Fruit fly (Drosophila melanogaster) Kc167 (cell line): Measurements from ENCODE around the gene Cngl.

Experiments used
- Myc ChIP-seq: fragments of >200 bp; optimal IDR thresholded peaks from 2 replicates; lab custom pipeline; 2017; ENCODE audit warnings: missing external identifiers
- Sin3A ChIP-seq: fragments of >200 bp; optimal IDR thresholded peaks from 2 replicates; lab custom pipeline; 2018; ENCODE audit warnings: missing external identifiers
- h ChIP-seq: fragments of >200 bp; optimal IDR thresholded peaks from 3 replicates; lab custom pipeline; 2018; ENCODE audit warnings: missing external identifiers
- insv ChIP-seq: fragments of >200 bp; optimal IDR thresholded peaks from 3 replicates; lab custom pipeline; 2018; ENCODE audit warnings: missing external identifiers
- psq ChIP-seq: fragments of >200 bp; optimal IDR thresholded peaks from 2 replicates; lab custom pipeline; 2017; ENCODE audit warnings: missing external identifiers
- ttk ChIP-seq: sonication (Bioruptor generic); optimal IDR thresholded peaks from 2 replicates; lab custom pipeline; 2017; ENCODE audit warnings: missing external identifiers

Cngl gene

dm6 chrX:15383513-15384373 lies 57.3 kb downstream of the Cngl start:
- TF ChIP-seq Myc (lab: Kevin White, UChicago) = no peak
- no peak for TF ChIP-seq insv (lab: Kevin White, UChicago)
- no peak for TF ChIP-seq psq (lab: Kevin White, UChicago)
- TF ChIP-seq Sin3A = no peak
- TF ChIP-seq h = no peak
- no peak for TF ChIP-seq ttk (lab: Kevin White, UChicago)

DNA sequence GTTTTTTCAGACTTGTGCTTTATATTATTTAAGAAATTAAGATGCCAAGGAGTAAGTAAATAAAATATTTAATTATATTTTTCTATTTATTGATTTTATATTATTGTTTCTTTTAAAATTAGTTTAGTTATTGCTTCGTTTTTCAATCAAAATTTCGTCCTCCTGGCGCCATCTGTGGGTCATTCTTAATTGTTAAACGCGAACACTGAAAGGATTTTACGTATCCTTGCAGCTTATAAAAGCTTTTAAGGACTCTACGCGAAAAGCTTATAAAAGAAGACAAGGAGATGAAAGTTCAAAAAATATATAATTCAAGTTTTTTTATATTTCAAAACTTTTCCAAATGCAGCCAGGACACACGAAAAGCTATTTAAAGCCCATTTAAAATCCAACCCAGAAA lies 60.8 kb downstream of the Cngl start:
- TF ChIP-seq ttk (lab: Kevin White, UChicago) (no peak), Myc (lab: Kevin White, UChicago) (no peak), psq (lab: Kevin White, UChicago) (no peak), h (no peak), insv (lab: Kevin White, UChicago) (no peak), Sin3A (no peak)

dm6 chrX:15379014-15379491 lies 62.0 kb downstream of the Cngl start, which contains the start of gene acj6:
Gene acj6, minus strand, starts transcription at chrX:15379064.
- TF ChIP-seq Myc (lab: Kevin White, UChicago) = no peak
- TF ChIP-seq h = no peak
- TF ChIP-seq ttk (lab: Kevin White, UChicago) = no peak
- TF ChIP-seq Sin3A = no peak
- TF ChIP-seq insv (lab: Kevin White, UChicago) = no peak
- no peak for TF ChIP-seq psq (lab: Kevin White, UChicago)

dm6 chrX:15370103-15370502 lies 70.9 kb downstream of the Cngl start:
- no peak for TF ChIP-seq psq (lab: Kevin White, UChicago)
- TF ChIP-seq Myc (lab: Kevin White, UChicago) = no peak
- TF ChIP-seq ttk (lab: Kevin White, UChicago) = no peak
- no peak for TF ChIP-seq Sin3A
- TF ChIP-seq h = no peak
- no peak for TF ChIP-seq insv (lab: Kevin White, UChicago)

DNA sequence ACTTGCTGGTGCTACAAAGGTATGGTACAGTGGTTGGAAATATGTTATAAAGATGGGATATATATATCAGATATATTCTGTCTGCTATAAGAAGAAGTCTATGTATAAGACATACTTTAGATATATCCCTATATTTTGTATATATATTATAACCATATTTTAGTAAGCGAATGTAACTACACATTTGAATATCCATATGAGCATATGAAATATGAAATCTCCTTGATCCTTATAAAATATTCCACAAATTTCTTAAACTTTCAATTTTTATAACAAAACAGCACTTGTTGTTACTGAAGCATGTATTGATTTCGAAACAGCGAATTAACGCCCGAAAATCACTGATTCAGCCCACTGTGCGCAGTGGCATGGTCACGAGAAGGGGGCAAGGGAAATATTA lies 76.6 kb downstream of the Cngl start:
- TF ChIP-seq insv (lab: Kevin White, UChicago) (no peak), Sin3A (no peak), ttk (lab: Kevin White, UChicago) (no peak), psq (lab: Kevin White, UChicago) (no peak), Myc (lab: Kevin White, UChicago) (no peak), h (no peak)

DNA sequence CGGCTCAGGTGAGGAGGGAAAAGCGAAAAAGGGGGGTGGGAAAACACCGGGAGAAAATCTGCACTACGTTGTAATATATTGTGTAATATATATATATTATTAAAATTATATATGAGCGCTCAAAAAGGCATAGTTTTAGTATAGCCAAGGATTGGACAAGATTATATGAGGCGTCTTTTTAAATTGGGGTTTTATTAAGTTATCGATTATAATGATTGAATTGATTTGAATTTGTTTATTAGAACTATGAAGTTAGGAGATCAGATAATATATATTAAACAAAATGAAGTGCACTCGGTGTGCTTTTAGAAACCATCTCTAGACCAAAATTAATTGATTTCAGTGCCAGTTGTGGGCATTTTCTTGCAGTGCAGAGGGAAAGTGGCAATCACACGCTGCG lies 77.4 kb downstream of the Cngl start:
- TF ChIP-seq h = no peak
- TF ChIP-seq ttk (lab: Kevin White, UChicago) = no peak
- no peak for TF ChIP-seq Sin3A
- TF ChIP-seq psq (lab: Kevin White, UChicago) = no peak
- TF ChIP-seq insv (lab: Kevin White, UChicago) = no peak
- no peak for TF ChIP-seq Myc (lab: Kevin White, UChicago)

DNA sequence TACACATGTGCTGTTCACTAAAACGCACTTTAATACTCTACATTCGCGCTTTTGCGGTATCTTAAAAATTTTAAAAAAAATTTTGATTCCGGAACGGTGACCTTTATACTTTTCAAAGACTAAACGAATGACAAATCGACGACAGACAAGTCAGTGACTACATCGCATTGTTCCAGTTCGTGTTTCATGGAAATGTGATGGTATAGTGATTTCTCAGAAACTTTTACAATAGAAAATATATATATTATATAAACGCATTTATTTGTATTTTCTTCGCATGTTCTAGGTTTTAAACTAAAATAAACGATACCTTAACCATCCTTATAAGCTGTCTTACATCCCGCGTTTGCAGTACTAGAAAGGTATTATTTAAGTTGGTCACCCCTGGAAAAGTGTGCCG lies 80.1 kb downstream of the Cngl start, which contains the start of gene Pp1-13C:
Gene Pp1-13C (minus strand): TSS at position 101 of the 400 bp plus-strand sequence.
- TF ChIP-seq Sin3A (no peak), h (no peak), insv (lab: Kevin White, UChicago) (no peak), Myc (lab: Kevin White, UChicago) (no peak), psq (lab: Kevin White, UChicago) (no peak), ttk (lab: Kevin White, UChicago) (no peak)

dm6 chrX:15356410-15356809 lies 84.6 kb downstream of the Cngl start:
- no peak for TF ChIP-seq h
- TF ChIP-seq Sin3A = no peak
- no peak for TF ChIP-seq psq (lab: Kevin White, UChicago)
- TF ChIP-seq insv (lab: Kevin White, UChicago) = no peak
- TF ChIP-seq Myc (lab: Kevin White, UChicago) = no peak
- TF ChIP-seq ttk (lab: Kevin White, UChicago) = no peak

DNA sequence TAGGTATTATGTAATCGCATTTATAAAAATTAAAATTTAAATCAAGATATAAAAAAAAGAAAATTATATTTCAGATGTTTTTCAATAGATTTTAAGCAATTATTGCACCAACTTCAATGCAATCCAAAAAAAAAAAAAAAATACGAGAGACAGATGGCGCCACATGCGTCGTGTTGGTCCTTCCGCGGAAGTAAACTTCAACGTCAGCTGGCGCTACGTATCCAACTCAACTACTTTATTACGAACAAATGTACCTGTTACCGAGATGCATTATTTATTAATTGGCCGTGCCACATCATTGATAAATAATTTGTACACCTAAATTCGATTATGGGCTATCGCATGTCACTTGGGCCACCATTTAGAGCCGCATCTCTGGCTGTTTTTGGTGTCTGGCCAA lies 87.4 kb downstream of the Cngl start:
- TF ChIP-seq Sin3A (no peak), psq (lab: Kevin White, UChicago) (no peak), h (no peak), Myc (lab: Kevin White, UChicago) (no peak), insv (lab: Kevin White, UChicago) (no peak), ttk (lab: Kevin White, UChicago) (no peak)

DNA sequence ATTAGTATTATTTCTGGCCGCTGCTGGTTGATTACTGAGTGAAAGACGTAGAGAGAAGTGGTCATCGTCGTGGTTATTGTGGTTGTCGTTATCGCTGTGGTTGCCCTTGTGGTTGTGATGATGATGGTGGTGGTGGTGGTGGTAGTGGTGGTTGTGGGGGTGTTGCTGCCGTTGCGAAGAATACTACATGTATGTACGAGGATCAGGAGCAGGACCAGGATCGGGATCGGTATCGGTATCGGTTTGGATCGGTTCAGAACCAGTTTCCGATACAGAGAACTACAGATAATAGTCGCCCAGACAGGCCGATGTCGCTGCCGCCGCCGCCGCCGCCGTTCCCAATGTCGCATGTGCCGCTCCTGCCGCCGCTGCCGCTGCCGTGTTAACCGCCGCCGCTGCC lies 88.4 kb downstream of the Cngl start:
- TF ChIP-seq Sin3A (no peak), ttk (lab: Kevin White, UChicago) (no peak), insv (lab: Kevin White, UChicago) (no peak), Myc (lab: Kevin White, UChicago) (no peak), h (no peak), psq (lab: Kevin White, UChicago) (no peak)

dm6 chrX:15344473-15345331 lies 96.3 kb downstream of the Cngl start, which contains the start of the genes CG12608 and Prp5:
Gene CG12608, minus strand, starts transcription at chrX:15344625.
Gene Prp5, plus strand, starts transcription at chrX:15345169.
- TF ChIP-seq h = no peak
- no peak for TF ChIP-seq ttk (lab: Kevin White, UChicago)
- no peak for TF ChIP-seq insv (lab: Kevin White, UChicago)
- no peak for TF ChIP-seq Sin3A
- no peak for TF ChIP-seq Myc (lab: Kevin White, UChicago)
- TF ChIP-seq psq (lab: Kevin White, UChicago) = no peak
